Worm (Caenorhabditis elegans): ENCODE data around the gene mrps-35.

DNA sequence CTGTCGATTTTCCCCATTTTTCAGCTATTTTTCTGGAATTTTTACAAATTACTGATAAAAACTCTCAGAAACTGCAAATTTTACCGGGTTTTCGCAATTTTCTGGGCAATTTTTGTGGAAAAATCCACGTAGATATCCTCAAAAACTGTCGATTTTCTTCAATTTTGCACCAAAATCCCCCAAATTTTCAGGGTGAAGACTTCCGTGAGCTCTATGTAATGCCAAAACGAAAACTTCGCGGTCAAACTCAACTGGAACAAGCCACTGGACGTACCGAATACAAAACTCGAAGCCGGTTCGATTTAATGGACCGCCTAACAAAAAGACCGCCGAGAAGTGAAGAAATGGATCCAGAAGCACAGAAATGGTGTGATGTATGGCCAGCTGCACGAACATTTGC, 630 bp downstream of the mrps-35 start:
- TF ChIP-seq dao-5 (tag; optimal IDR thresholded peaks at IDR 0.05) (no peak), W03F9.2 (tag; optimal IDR thresholded peaks at IDR 0.05) (no peak), him-1 (tag; optimal IDR thresholded peaks at IDR 0.05) (no peak)
